Worm (Caenorhabditis elegans) whole organism, young adult: ENCODE data around the gene Y41D4B.1.

ENCODE experiments used
- B0261.1 ChIP-seq: sonication (generic microtip); optimal IDR thresholded peaks from 2 replicates; lab custom pipeline; 2016; ENCODE audit warnings: mild to moderate bottlenecking, missing genetic modification characterization, moderate library complexity, missing compliant biosample characterization
- B0336.3 ChIP-seq: fragments of 200-800 bp; sonication (Bioruptor generic); IDR thresholded peaks from 2 replicates; pipeline ENCODE4 v1.3.6; 2022; ENCODE audit warnings: missing genetic modification characterization, missing compliant biosample characterization
- F33H1.4 ChIP-seq: fragments of 200-800 bp; sonication (Bioruptor generic); IDR thresholded peaks from 2 replicates; pipeline ENCODE4 v1.3.6; 2022; ENCODE audit warnings: missing genetic modification reagents, missing genetic modification characterization, missing compliant biosample characterization
- F49E8.2 ChIP-seq: sonication (generic microtip); optimal IDR thresholded peaks from 3 replicates; lab custom pipeline; 2017; ENCODE audit warnings: missing genetic modification characterization, mild to moderate bottlenecking, missing compliant biosample characterization, antibody characterized with exemption, moderate library complexity; ENCODE audit not compliant: insufficient read depth
- K12H6.12 ChIP-seq: fragments of 200-800 bp; sonication (Bioruptor generic); optimal IDR thresholded peaks from 2 replicates; lab custom pipeline; 2018; ENCODE audit warnings: mild to moderate bottlenecking, missing genetic modification characterization, missing compliant biosample characterization
- T26A5.8 ChIP-seq: sonication (generic microtip); optimal IDR thresholded peaks from 2 replicates; lab custom pipeline; 2016; ENCODE audit warnings: missing genetic modification characterization, missing compliant biosample characterization
- Y53G8AR.9 ChIP-seq: fragments of 200-800 bp; sonication (Bioruptor generic); conservative IDR thresholded peaks from 2 replicates; pipeline ENCODE4 v1.3.6; 2022; ENCODE audit warnings: missing genetic modification reagents, missing genetic modification characterization, missing compliant biosample characterization
- Y56A3A.18 ChIP-seq: fragments of 200-800 bp; sonication (Bioruptor generic); IDR thresholded peaks from 2 replicates; pipeline ENCODE4 v1.3.6; 2022; ENCODE audit warnings: missing genetic modification reagents, missing genetic modification characterization, missing compliant biosample characterization
- aptf-2 ChIP-seq: fragments of 200-800 bp; sonication (Bioruptor generic); conservative IDR thresholded peaks from 2 replicates; pipeline ENCODE4 v1.3.6; 2022; ENCODE audit warnings: missing genetic modification reagents, missing genetic modification characterization, missing compliant biosample characterization
- attf-3 ChIP-seq: fragments of 200-800 bp; sonication (Bioruptor generic); conservative IDR thresholded peaks from 2 replicates; pipeline ENCODE4 v1.3.6; 2022; ENCODE audit warnings: missing genetic modification reagents, missing genetic modification characterization, missing compliant biosample characterization
- attf-5 ChIP-seq: fragments of 200-800 bp; sonication (Bioruptor generic); optimal IDR thresholded peaks from 2 replicates; lab custom pipeline; 2018; ENCODE audit warnings: mild to moderate bottlenecking, missing genetic modification characterization, missing compliant biosample characterization
- cebp-1 ChIP-seq, 2 experiments: fragments of 200-800 bp in 1 of 2; sonication (Bioruptor generic) in 1 of 2; sonication (generic microtip) in 1 of 2; IDR thresholded peaks in 1 of 2; optimal IDR thresholded peaks in 1 of 2; 2 replicates each; pipeline versions ENCODE4 v1.3.6 to Lab custom; 2017 to 2022; ENCODE audit warnings: missing compliant biosample characterization in 2 of 2, missing genetic modification characterization in 2 of 2, mild to moderate bottlenecking in 1 of 2, missing genetic modification reagents in 1 of 2, moderate library complexity in 1 of 2
- ceh-100 ChIP-seq: fragments of 200-800 bp; sonication (Bioruptor generic); IDR thresholded peaks from 2 replicates; pipeline ENCODE4 v1.3.6; 2022; ENCODE audit warnings: missing genetic modification reagents, missing genetic modification characterization, missing compliant biosample characterization
- ceh-27 ChIP-seq: fragments of 200-800 bp; sonication (Bioruptor generic); optimal IDR thresholded peaks from 2 replicates; lab custom pipeline; 2018; ENCODE audit warnings: mild to moderate bottlenecking, missing genetic modification characterization, moderate library complexity, missing compliant biosample characterization
- ceh-58 ChIP-seq: fragments of 200-800 bp; sonication (Bioruptor generic); IDR thresholded peaks from 2 replicates; pipeline ENCODE4 v1.3.6; 2022; ENCODE audit warnings: missing genetic modification characterization, missing compliant biosample characterization
- ceh-79 ChIP-seq: sonication (generic microtip); optimal IDR thresholded peaks from 2 replicates; lab custom pipeline; 2017; ENCODE audit warnings: mild to moderate bottlenecking, missing genetic modification characterization, missing compliant biosample characterization
- efl-1 ChIP-seq: fragments of 150-350 bp; optimal IDR thresholded peaks from 2 replicates; lab custom pipeline; 2014; ENCODE audit warnings: missing biosample characterization, missing genetic modification reagents, missing genetic modification characterization
- egrh-3 ChIP-seq: fragments of 200-800 bp; sonication (Bioruptor generic); IDR thresholded peaks from 2 replicates; pipeline ENCODE4 v1.3.6; 2022; ENCODE audit warnings: missing genetic modification reagents, missing genetic modification characterization, missing compliant biosample characterization
- ekl-4 ChIP-seq: fragments of 200-800 bp; sonication (Bioruptor generic); IDR thresholded peaks from 2 replicates; pipeline ENCODE4 v1.3.6; 2022; ENCODE audit warnings: missing genetic modification reagents, missing genetic modification characterization, missing compliant biosample characterization
- ets-4 ChIP-seq: fragments of 200-800 bp; sonication (Bioruptor generic); optimal IDR thresholded peaks from 2 replicates; lab custom pipeline; 2018; ENCODE audit warnings: mild to moderate bottlenecking, missing genetic modification characterization, missing compliant biosample characterization
- him-1 ChIP-seq: sonication (generic microtip); optimal IDR thresholded peaks from 2 replicates; lab custom pipeline; 2016; ENCODE audit warnings: missing genotype, missing genetic modification reagents, missing genetic modification characterization, missing compliant biosample characterization
- hlh-26 ChIP-seq: fragments of 200-800 bp; sonication (Bioruptor generic); conservative IDR thresholded peaks from 2 replicates; pipeline ENCODE4 v1.3.6; 2022; ENCODE audit warnings: missing genetic modification reagents, missing genetic modification characterization, missing compliant biosample characterization
- lag-1 ChIP-seq: fragments of 200-800 bp; sonication (Bioruptor generic); IDR thresholded peaks from 2 replicates; pipeline ENCODE4 v1.3.6; 2022; ENCODE audit warnings: missing genetic modification reagents, missing genetic modification characterization, missing compliant biosample characterization
- lin-35 ChIP-seq, 3 experiments: fragments of 150-350 bp in 2 of 3; sonication (generic microtip) in 1 of 3; optimal IDR thresholded peaks; 2 replicates each; lab custom pipeline; 2014 to 2018; ENCODE audit warnings: missing biosample characterization in 3 of 3, missing genetic modification characterization in 3 of 3, missing genetic modification reagents in 3 of 3
- lin-40 ChIP-seq: sonication (generic microtip); optimal IDR thresholded peaks from 2 replicates; lab custom pipeline; 2016; ENCODE audit warnings: missing genetic modification characterization, mild to moderate bottlenecking, missing compliant biosample characterization, missing genotype, missing genetic modification reagents
- lin-54 ChIP-seq: fragments of 200-800 bp; sonication (Bioruptor generic); optimal IDR thresholded peaks from 2 replicates; lab custom pipeline; 2018; ENCODE audit warnings: mild to moderate bottlenecking, missing genetic modification characterization, missing compliant biosample characterization
- madf-3 ChIP-seq: fragments of 200-800 bp; sonication (Bioruptor generic); IDR thresholded peaks from 2 replicates; pipeline ENCODE4 v1.3.6; 2022; ENCODE audit warnings: missing genetic modification reagents, missing genetic modification characterization, missing compliant biosample characterization
- madf-8 ChIP-seq: fragments of 200-800 bp; sonication (Bioruptor generic); conservative IDR thresholded peaks from 2 replicates; pipeline ENCODE4 v1.3.6; 2022; ENCODE audit warnings: missing genetic modification reagents, missing genetic modification characterization, missing compliant biosample characterization
- nfyb-1 ChIP-seq: fragments of 200-800 bp; sonication (Bioruptor generic); IDR thresholded peaks from 2 replicates; pipeline ENCODE4 v1.3.6; 2022; ENCODE audit warnings: missing genetic modification reagents, missing genetic modification characterization, missing compliant biosample characterization
- pbrm-1 ChIP-seq: fragments of 200-800 bp; sonication (Bioruptor generic); IDR thresholded peaks from 2 replicates; pipeline ENCODE4 v1.3.6; 2022; ENCODE audit warnings: missing genetic modification reagents, missing genetic modification characterization, missing compliant biosample characterization
- pha-4 ChIP-seq: fragments of 150-350 bp; sonication (generic microtip); optimal IDR thresholded peaks from 2 replicates; lab custom pipeline; 2014; ENCODE audit warnings: missing biosample characterization, missing genetic modification reagents, missing genetic modification characterization
- rcor-1 ChIP-seq: fragments of 200-800 bp; sonication (Bioruptor generic); IDR thresholded peaks from 2 replicates; pipeline ENCODE4 v1.3.6; 2022; ENCODE audit warnings: missing genetic modification reagents, missing genetic modification characterization, missing compliant biosample characterization
- sea-2 ChIP-seq: fragments of 200-800 bp; sonication (Bioruptor generic); IDR thresholded peaks from 2 replicates; pipeline ENCODE4 v1.3.6; 2022; ENCODE audit warnings: missing genetic modification characterization, missing compliant biosample characterization
- snpc-3.4 ChIP-seq: sonication (generic microtip); optimal IDR thresholded peaks from 2 replicates; lab custom pipeline; 2017; ENCODE audit warnings: missing genetic modification characterization, mild to moderate bottlenecking, missing compliant biosample characterization, antibody characterized with exemption, moderate library complexity, missing genotype, missing genetic modification reagents
- snpc-4 ChIP-seq, 5 experiments: fragments of 150-350 bp in 1 of 5; sonication (generic microtip) in 4 of 5; optimal IDR thresholded peaks; 2 replicates each; lab custom pipeline; 2014 to 2018; ENCODE audit warnings: missing genetic modification characterization in 5 of 5, missing biosample characterization in 3 of 5, antibody characterized with exemption in 2 of 5, mild to moderate bottlenecking in 2 of 5, missing compliant biosample characterization in 2 of 5, missing genotype in 2 of 5, moderate library complexity in 2 of 5, missing genetic modification reagents in 1 of 5
- tlf-1 ChIP-seq: fragments of 200-800 bp; sonication (Bioruptor generic); optimal IDR thresholded peaks from 2 replicates; lab custom pipeline; 2018; ENCODE audit warnings: mild to moderate bottlenecking, missing genetic modification characterization, missing compliant biosample characterization
- unc-130 ChIP-seq: sonication (generic microtip); optimal IDR thresholded peaks from 2 replicates; lab custom pipeline; 2016; ENCODE audit warnings: missing genetic modification reagents, missing genetic modification characterization, missing compliant biosample characterization
- zfh-2 ChIP-seq: fragments of 200-800 bp; sonication (Bioruptor generic); conservative IDR thresholded peaks from 2 replicates; pipeline ENCODE4 v1.3.6; 2022; ENCODE audit warnings: missing genetic modification reagents, missing genetic modification characterization, missing compliant biosample characterization
- ztf-18 ChIP-seq: sonication (generic microtip); optimal IDR thresholded peaks from 2 replicates; lab custom pipeline; 2016; ENCODE audit warnings: missing genotype, mild to moderate bottlenecking, missing genetic modification characterization, missing compliant biosample characterization
- ztf-28 ChIP-seq: fragments of 200-800 bp; sonication (Bioruptor generic); IDR thresholded peaks from 2 replicates; pipeline ENCODE4 v1.3.6; 2022; ENCODE audit warnings: missing genetic modification reagents, missing genetic modification characterization, missing compliant biosample characterization

The Y41D4B.1 gene

ce11 chrIV:1708426-1708826, 35.9 kb downstream of the Y41D4B.1 start (continued):
- TF ChIP-seq snpc-4 (GFP tag; optimal IDR thresholded peaks at IDR 0.05; lab: Kevin White, UChicago) (peak; percentile 16), snpc-4 (tag; optimal IDR thresholded peaks at IDR 0.05; lab: Kevin White, UChicago) (no peak), F33H1.4 (GFP tag; lab: Robert Waterston, UW) (peak; percentile 40), ztf-18 (tag; lab: Kevin White, UChicago) (no peak), aptf-2 (no peak), him-1 (no peak), unc-130 (GFP tag; lab: Kevin White, UChicago) (peak; percentile 20), nfyb-1 (GFP tag; lab: Robert Waterston, UW) (peak; percentile 61; the same call in 1 of the 2 replicates), lin-40 (peak; percentile 5), pbrm-1 (0 out of 2 replicates have a peak, but pooled peaks have one; percentile 6), ceh-79 (tag; lab: Kevin White, UChicago) (no peak), lag-1 (0 out of 2 replicates have a peak, but pooled peaks have one; percentile 39), T26A5.8 (tag; lab: Kevin White, UChicago) (no peak), cebp-1 (GFP tag; IDR thresholded peaks at IDR 0.05; lab: Robert Waterston, UW) (no peak), cebp-1 (tag; optimal IDR thresholded peaks at IDR 0.05; lab: Kevin White, UChicago) (peak; percentile 48), ekl-4 (GFP tag; lab: Robert Waterston, UW) (peak; percentile 76), Y56A3A.18 (GFP tag; lab: Robert Waterston, UW) (no peak), B0261.1 (no peak), lin-54 (GFP tag; lab: Kevin White, UChicago) (peak; percentile 55)

ce11 chrIV:1709002-1709401, 36.5 kb downstream of the Y41D4B.1 start:
- TF ChIP-seq zfh-2 (GFP tag; lab: Robert Waterston, UW) (peak; percentile 85), B0336.3 (no peak), lin-35 (GFP tag; optimal IDR thresholded peaks at IDR 0.05; lab: Kevin White, UChicago) (no peak), madf-3 (GFP tag; lab: Robert Waterston, UW) (no peak), egrh-3 (GFP tag; lab: Robert Waterston, UW) (peak; percentile 82; the same call in 1 of the 2 replicates)

- peak; percentile 63 for TF ChIP-seq F49E8.2
- TF ChIP-seq ekl-4 (GFP tag; lab: Robert Waterston, UW): peak; percentile 53
- TF ChIP-seq hlh-26 (GFP tag; lab: Robert Waterston, UW): no peak
- no peak for TF ChIP-seq snpc-4 (GFP tag; optimal IDR thresholded peaks at IDR 0.05; lab: Kevin White, UChicago)
- TF ChIP-seq snpc-4 (tag; optimal IDR thresholded peaks at IDR 0.05; lab: Kevin White, UChicago): peak; percentile 20 to 69 (median 38)
- TF ChIP-seq snpc-3.4: peak; percentile 46
- TF ChIP-seq lin-54 (GFP tag; lab: Kevin White, UChicago): peak; percentile 97
- 0 out of 2 replicates have a peak, but pooled peaks have one; percentile 29 for TF ChIP-seq ceh-100 (GFP tag; lab: Robert Waterston, UW)
- TF ChIP-seq efl-1 (GFP tag; lab: Kevin White, UChicago): peak; percentile 62
- peak; percentile 29 for TF ChIP-seq K12H6.12 (tag; lab: Kevin White, UChicago)
- peak; percentile 16 for TF ChIP-seq attf-5
- peak; percentile 74 for TF ChIP-seq pha-4
- no peak for TF ChIP-seq ztf-18 (tag; lab: Kevin White, UChicago)
- TF ChIP-seq rcor-1: peak; percentile 37; the same call in 1 of the 2 replicates
- peak; percentile 81 for TF ChIP-seq tlf-1
- TF ChIP-seq sea-2 (GFP tag; lab: Robert Waterston, UW): no peak
- TF ChIP-seq lin-35 (GFP tag; optimal IDR thresholded peaks at IDR 0.05; lab: Kevin White, UChicago): peak in 2 of 3 experiments; percentile 7 to 87
- 0 out of 2 replicates have a peak, but pooled peaks have one; percentile 28 for TF ChIP-seq madf-8 (GFP tag; lab: Robert Waterston, UW)
- peak; percentile 24 for TF ChIP-seq ceh-27 (GFP tag; lab: Kevin White, UChicago)
- no peak for TF ChIP-seq ceh-58 (GFP tag; lab: Robert Waterston, UW)
- TF ChIP-seq ztf-28 (GFP tag; lab: Robert Waterston, UW): 0 out of 2 replicates have a peak, but pooled peaks have one; percentile 10
- peak; percentile 54; the same call in 1 of the 2 replicates for TF ChIP-seq Y53G8AR.9 (GFP tag; lab: Robert Waterston, UW)
- no peak; the same call in 1 of the 2 replicates for TF ChIP-seq B0336.3
- TF ChIP-seq ets-4: no peak
- TF ChIP-seq nfyb-1 (GFP tag; lab: Robert Waterston, UW): peak; percentile 61
- TF ChIP-seq madf-3 (GFP tag; lab: Robert Waterston, UW): peak; percentile 31; the same call in 1 of the 2 replicates
- TF ChIP-seq pbrm-1: peak; percentile 68
- TF ChIP-seq attf-3 (GFP tag; lab: Robert Waterston, UW): 0 out of 2 replicates have a peak, but pooled peaks have one; percentile 42
- TF ChIP-seq unc-130 (GFP tag; lab: Kevin White, UChicago): no peak
- TF ChIP-seq zfh-2 (GFP tag; lab: Robert Waterston, UW): no peak
Observed at ce11 chrIV:1709695-1710315, 37.3 kb downstream of the Y41D4B.1 start, which contains the start of the genes pbs-1 and K08D12.3. pbs-1 (minus strand) TSS chrIV:1709745. K08D12.3 (plus strand) TSS chrIV:1710265.
